Worm (Caenorhabditis elegans) whole organism, early embryonic: ENCODE data around the gene aka-1.

Experiments used
- B0310.2 ChIP-seq: sonication (generic microtip); optimal IDR thresholded peaks from 2 replicates; lab custom pipeline; 2016; ENCODE audit warnings: mild to moderate bottlenecking, missing genetic modification characterization, missing compliant biosample characterization
- F13C5.2 ChIP-seq: sonication (generic microtip); optimal IDR thresholded peaks from 2 replicates; lab custom pipeline; 2017; ENCODE audit warnings: mild to moderate bottlenecking, missing genetic modification characterization, inconsistent platforms, missing compliant biosample characterization
- aly-1 ChIP-seq: sonication (generic microtip); optimal IDR thresholded peaks from 2 replicates; lab custom pipeline; 2016; ENCODE audit warnings: missing genetic modification characterization, missing compliant biosample characterization
- ama-1 ChIP-seq: fragments of 150-350 bp; optimal IDR thresholded peaks from 2 replicates; lab custom pipeline; 2014
- ceh-13 ChIP-seq: fragments of 200-800 bp; sonication (Bioruptor generic); optimal IDR thresholded peaks from 2 replicates; lab custom pipeline; 2018; ENCODE audit warnings: mild to moderate bottlenecking, missing genetic modification characterization, missing compliant biosample characterization
- ceh-36 ChIP-seq: sonication (generic microtip); optimal IDR thresholded peaks from 2 replicates; lab custom pipeline; 2016; ENCODE audit warnings: missing genetic modification characterization, inconsistent platforms, missing compliant biosample characterization
- ets-7 ChIP-seq: sonication (generic microtip); optimal IDR thresholded peaks from 2 replicates; lab custom pipeline; 2016; ENCODE audit warnings: missing genotype, missing genetic modification characterization, missing compliant biosample characterization
- flt-1 ChIP-seq: fragments of 200-800 bp; sonication (Bioruptor generic); IDR thresholded peaks from 2 replicates; pipeline ENCODE4 v1.3.6; 2022; ENCODE audit warnings: missing genetic modification characterization, missing compliant biosample characterization
- hmbx-1 ChIP-seq: sonication (generic microtip); optimal IDR thresholded peaks from 2 replicates; lab custom pipeline; 2016; ENCODE audit warnings: mild to moderate bottlenecking, missing genetic modification characterization, missing compliant biosample characterization
- hmg-4 ChIP-seq: fragments of 200-800 bp; sonication (Bioruptor generic); optimal IDR thresholded peaks from 2 replicates; lab custom pipeline; 2018; ENCODE audit warnings: mild to moderate bottlenecking, missing genetic modification characterization, missing compliant biosample characterization
- hnd-1 ChIP-seq: sonication (generic microtip); optimal IDR thresholded peaks from 2 replicates; lab custom pipeline; 2016; ENCODE audit warnings: missing genetic modification characterization, missing compliant biosample characterization
- pes-1 ChIP-seq: fragments of 200-800 bp; sonication (Bioruptor generic); IDR thresholded peaks from 2 replicates; pipeline ENCODE4 v1.3.6; 2022; ENCODE audit warnings: missing genetic modification reagents, missing genetic modification characterization, missing compliant biosample characterization
- scrt-1 ChIP-seq: fragments of 200-800 bp; sonication (Bioruptor generic); IDR thresholded peaks from 2 replicates; pipeline ENCODE4 v1.3.6; 2022; ENCODE audit warnings: missing genetic modification characterization, missing compliant biosample characterization
- sea-1 ChIP-seq: fragments of 200-800 bp; sonication (Bioruptor generic); conservative IDR thresholded peaks from 2 replicates; pipeline ENCODE4 v1.3.6; 2022; ENCODE audit warnings: missing genetic modification characterization, missing compliant biosample characterization
- tbx-11 ChIP-seq: fragments of 200-800 bp; sonication (Bioruptor generic); IDR thresholded peaks from 2 replicates; pipeline ENCODE4 v1.3.6; 2022; ENCODE audit warnings: missing genetic modification characterization, missing compliant biosample characterization
- tbx-37 ChIP-seq: fragments of 200-800 bp; sonication (Bioruptor generic); conservative IDR thresholded peaks from 2 replicates; pipeline ENCODE4 v1.3.6; 2022; ENCODE audit warnings: missing genetic modification reagents, missing genetic modification characterization, missing compliant biosample characterization
- tra-4 ChIP-seq: sonication (generic microtip); optimal IDR thresholded peaks from 2 replicates; lab custom pipeline; 2017; ENCODE audit warnings: missing genetic modification characterization, missing compliant biosample characterization

Gene aka-1

DNA sequence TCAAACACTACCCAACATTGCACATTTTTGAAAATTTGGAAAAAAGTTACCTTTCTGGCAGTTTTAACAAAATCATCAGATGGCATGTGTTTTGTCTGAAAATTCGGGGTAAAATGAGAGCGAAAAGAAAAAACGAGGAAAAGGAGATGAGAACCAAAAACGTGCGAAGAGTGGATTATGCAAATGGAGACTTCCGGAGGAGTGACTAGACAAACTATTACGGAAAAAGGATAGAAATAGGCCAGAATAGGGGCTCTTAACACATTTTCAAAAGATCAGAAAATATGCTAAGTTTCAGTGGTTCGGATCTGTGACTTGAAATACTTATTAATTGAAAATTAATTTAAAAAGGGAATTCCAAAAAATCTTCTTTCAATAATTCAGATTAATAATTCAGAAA, 21.1 kb upstream of the aka-1 start, which contains the start of gene srab-14:
TSS of gene srab-14 (minus strand) at position 101 of the 400 bp plus-strand sequence.
- TF ChIP-seq aly-1 (tag; lab: Kevin White, UChicago) (no peak), B0310.2 (tag; lab: Kevin White, UChicago) (no peak), ama-1 (no peak), flt-1 (GFP tag; lab: Robert Waterston, UW) (no peak), F13C5.2 (no peak), sea-1 (no peak), hnd-1 (no peak), pes-1 (no peak)

DNA sequence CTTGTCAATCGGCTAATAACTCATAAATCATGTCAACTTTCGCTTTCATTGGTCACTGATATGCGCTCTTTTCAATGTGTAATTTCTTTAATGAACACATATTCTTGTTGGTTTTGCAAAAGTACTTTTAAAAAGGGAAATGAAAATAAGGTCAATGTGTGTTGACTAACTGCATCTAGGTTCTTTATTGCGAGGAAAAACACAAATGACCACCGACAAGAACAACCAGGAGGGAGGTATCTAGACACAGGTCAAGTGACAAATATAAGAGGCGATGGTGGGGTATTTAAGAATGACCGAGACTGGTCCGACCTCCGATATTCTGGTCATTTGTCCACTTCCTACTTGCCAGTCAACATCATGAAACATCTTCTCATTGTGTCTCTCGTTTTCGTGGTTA, 17.7 kb upstream of the aka-1 start, which contains the start of gene spi-1:
TSS of gene spi-1 (plus strand) at position 178 of the 400 bp plus-strand sequence.
- TF ChIP-seq ceh-36 (tag; lab: Kevin White, UChicago), result no peak
- TF ChIP-seq tbx-37, result no peak
- no peak for TF ChIP-seq sea-1
- TF ChIP-seq hnd-1, result no peak
- TF ChIP-seq ets-7 (tag; lab: Kevin White, UChicago), result no peak

DNA sequence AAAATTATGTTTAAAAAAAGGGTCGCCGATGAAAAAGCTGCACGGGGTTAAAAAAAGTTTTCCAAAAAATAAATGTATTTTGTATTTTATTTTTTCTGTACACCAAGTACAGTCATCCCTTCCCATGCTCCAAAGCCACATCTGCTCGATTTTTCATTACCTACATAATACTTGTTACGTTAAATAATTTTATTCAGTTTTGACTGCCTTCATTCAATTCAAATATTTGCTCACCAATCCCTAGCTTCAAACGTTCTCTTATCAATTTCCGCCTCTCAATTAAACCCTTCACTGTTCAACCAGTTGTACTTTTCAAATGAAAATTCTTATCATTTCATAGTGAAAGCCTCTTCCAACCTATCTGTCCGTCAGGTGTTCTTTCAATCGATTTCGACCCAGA, 15.8 kb upstream of the aka-1 start, which contains the start of gene R10H1.1:
TSS of gene R10H1.1 (plus strand) at position 301 of the 400 bp plus-strand sequence.
- no peak for TF ChIP-seq hnd-1
- no peak for TF ChIP-seq scrt-1 (GFP tag; lab: Robert Waterston, UW)
- no peak for TF ChIP-seq hmg-4 (GFP tag; lab: Kevin White, UChicago)
- no peak for TF ChIP-seq ceh-13
- no peak for TF ChIP-seq hmbx-1 (tag; lab: Kevin White, UChicago)
- TF ChIP-seq tbx-11 (GFP tag; lab: Robert Waterston, UW), result no peak
- no peak for TF ChIP-seq ama-1
- no peak for TF ChIP-seq tra-4 (tag; lab: Kevin White, UChicago)
- no peak for TF ChIP-seq flt-1 (GFP tag; lab: Robert Waterston, UW)
- no peak for TF ChIP-seq ets-7 (tag; lab: Kevin White, UChicago)
- TF ChIP-seq sea-1, result no peak
- TF ChIP-seq aly-1 (tag; lab: Kevin White, UChicago), result no peak
- no peak for TF ChIP-seq ceh-36 (tag; lab: Kevin White, UChicago)
- TF ChIP-seq B0310.2 (tag; lab: Kevin White, UChicago), result no peak
- no peak for TF ChIP-seq F13C5.2
- TF ChIP-seq tbx-37, result no peak
- no peak for TF ChIP-seq pes-1

DNA sequence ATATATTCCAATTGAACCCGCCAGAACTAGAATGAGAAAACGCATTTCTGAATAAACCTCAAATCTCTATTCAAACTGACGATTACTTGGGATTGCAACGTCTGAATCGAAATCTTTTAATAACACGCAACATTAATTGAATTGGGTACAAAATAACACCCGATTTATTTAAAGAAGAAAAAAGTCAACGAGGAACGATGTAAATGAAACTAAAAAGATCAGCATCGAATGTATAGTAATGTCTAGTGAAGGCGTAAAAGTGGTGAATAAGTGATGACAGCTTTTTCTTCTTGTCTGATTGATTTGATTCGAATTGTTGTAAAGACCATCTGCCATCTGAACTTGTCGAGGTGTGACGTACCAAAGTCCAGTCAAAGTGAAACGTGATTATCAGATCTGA, 15.3 kb upstream of the aka-1 start, which contains the start of gene nas-23:
TSS of gene nas-23 (minus strand) at position 101 of the 400 bp plus-strand sequence.
- TF ChIP-seq flt-1 (GFP tag; lab: Robert Waterston, UW) (no peak), ama-1 (no peak), tbx-37 (no peak), pes-1 (no peak), tra-4 (tag; lab: Kevin White, UChicago) (no peak), aly-1 (tag; lab: Kevin White, UChicago) (no peak), F13C5.2 (no peak), ceh-36 (tag; lab: Kevin White, UChicago) (no peak), ceh-13 (no peak), B0310.2 (tag; lab: Kevin White, UChicago) (no peak), ets-7 (tag; lab: Kevin White, UChicago) (no peak), tbx-11 (GFP tag; lab: Robert Waterston, UW) (no peak), sea-1 (no peak)

DNA sequence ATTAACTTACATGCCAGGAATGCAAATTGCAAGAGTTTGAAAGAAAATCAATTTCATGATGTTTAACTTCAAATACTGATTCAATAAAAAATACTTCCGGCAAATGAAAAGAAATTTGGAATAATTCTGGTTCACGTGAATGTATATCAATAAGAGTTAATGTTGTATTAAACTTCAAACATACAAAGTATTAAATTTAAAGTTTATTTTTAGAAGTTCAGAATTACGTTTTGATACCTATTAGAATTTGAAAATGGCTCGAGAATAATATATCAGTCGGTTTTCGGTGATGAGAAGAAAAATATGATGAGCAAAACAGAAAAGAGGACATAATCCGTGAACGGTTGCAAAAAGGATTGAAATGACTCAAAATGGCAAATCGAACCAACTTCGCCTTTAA, 11.3 kb upstream of the aka-1 start, which contains the start of gene D1022.9:
TSS of gene D1022.9 (minus strand) at position 101 of the 400 bp plus-strand sequence.
- TF ChIP-seq hmbx-1 (tag; lab: Kevin White, UChicago) (no peak), hnd-1 (no peak), ets-7 (tag; lab: Kevin White, UChicago) (no peak), tbx-11 (GFP tag; lab: Robert Waterston, UW) (no peak), ceh-36 (tag; lab: Kevin White, UChicago) (no peak), ama-1 (no peak), scrt-1 (GFP tag; lab: Robert Waterston, UW) (no peak), F13C5.2 (no peak), ceh-13 (no peak), tbx-37 (no peak), sea-1 (no peak), B0310.2 (tag; lab: Kevin White, UChicago) (no peak), flt-1 (GFP tag; lab: Robert Waterston, UW) (no peak), tra-4 (tag; lab: Kevin White, UChicago) (no peak), pes-1 (no peak), hmg-4 (GFP tag; lab: Kevin White, UChicago) (no peak), aly-1 (tag; lab: Kevin White, UChicago) (no peak)

DNA sequence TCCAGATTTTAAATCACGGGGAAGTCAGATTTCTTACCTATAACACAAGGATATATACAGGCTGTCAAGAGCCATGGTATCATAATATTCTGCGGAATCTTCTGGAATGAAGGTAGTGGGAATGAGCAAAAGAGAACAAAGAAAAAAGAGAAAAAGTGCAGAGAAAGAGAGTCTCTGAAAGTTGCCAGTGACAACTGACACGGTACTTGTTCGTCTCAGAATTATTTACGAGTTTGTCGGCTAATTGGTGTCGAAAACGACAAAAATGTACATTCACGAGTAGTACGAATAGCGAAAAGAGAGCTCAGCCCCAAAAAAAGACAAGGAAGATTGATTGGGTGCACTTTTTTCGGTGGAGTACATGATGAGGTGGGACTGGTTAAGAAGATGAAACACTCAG, 4.7 kb upstream of the aka-1 start, which contains the start of gene cah-2:
TSS of gene cah-2 (minus strand) at position 101 of the 400 bp plus-strand sequence.
- no peak for TF ChIP-seq tra-4 (tag; lab: Kevin White, UChicago)
- TF ChIP-seq sea-1, result no peak
- no peak for TF ChIP-seq tbx-11 (GFP tag; lab: Robert Waterston, UW)
- TF ChIP-seq flt-1 (GFP tag; lab: Robert Waterston, UW), result no peak
- TF ChIP-seq hmbx-1 (tag; lab: Kevin White, UChicago), result no peak
- no peak for TF ChIP-seq pes-1

DNA sequence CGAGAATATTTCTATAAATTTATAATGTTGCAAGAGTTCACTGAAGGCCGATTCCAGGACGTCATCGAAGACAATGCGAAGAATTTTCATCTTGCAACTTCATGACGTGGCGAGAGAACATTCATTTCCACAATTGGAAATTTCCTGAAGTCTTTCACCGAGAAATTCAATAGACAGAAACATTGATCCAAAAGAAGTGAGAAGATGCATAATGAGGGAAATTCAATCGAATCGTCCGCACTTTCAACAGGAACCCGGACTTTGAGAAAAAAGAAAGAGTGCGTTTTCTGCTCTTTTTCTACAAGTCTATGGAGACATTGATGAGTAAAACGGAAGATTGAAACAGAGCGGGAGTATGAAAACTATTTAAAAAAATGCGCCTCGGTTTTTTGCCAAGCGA, 9.0 kb downstream of the aka-1 start:
- TF ChIP-seq ets-7 (tag; lab: Kevin White, UChicago) (no peak), tbx-37 (no peak), F13C5.2 (no peak), B0310.2 (tag; lab: Kevin White, UChicago) (no peak), ceh-13 (no peak), ama-1 (no peak), ceh-36 (tag; lab: Kevin White, UChicago) (no peak), tbx-11 (GFP tag; lab: Robert Waterston, UW) (no peak)

DNA sequence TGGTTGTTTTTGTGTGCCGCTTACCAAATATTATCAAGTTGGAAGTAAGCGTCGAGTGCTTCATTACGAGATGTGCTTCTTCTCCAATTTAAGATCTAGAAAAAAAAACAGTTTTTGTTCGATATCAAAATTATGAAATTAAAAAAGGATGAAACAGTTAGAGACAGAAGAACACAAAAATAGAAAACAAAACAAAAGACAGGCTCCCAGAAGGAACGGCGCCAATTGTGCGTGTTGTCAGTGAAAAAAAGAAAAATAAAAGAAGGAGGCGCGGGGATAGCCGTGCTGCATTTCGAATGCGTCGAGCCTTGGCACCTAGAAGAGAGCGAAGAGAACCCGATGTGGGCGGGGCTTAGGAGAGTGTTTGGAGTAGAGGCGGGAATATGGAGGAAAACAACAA, 12.8 kb downstream of the aka-1 start, which contains the start of gene sro-1:
TSS of gene sro-1 (minus strand) at position 101 of the 400 bp plus-strand sequence.
- TF ChIP-seq aly-1 (tag; lab: Kevin White, UChicago) (no peak), tbx-37 (no peak), flt-1 (GFP tag; lab: Robert Waterston, UW) (no peak), F13C5.2 (no peak), ceh-13 (no peak), hnd-1 (no peak), tra-4 (tag; lab: Kevin White, UChicago) (no peak)
